Worm (Caenorhabditis elegans) whole organism, L3 larva: Measurements from ENCODE around the gene ccch-3.

Experiments used
- ZK546.5 ChIP-seq: sonication (generic microtip); optimal IDR thresholded peaks from 2 replicates; lab custom pipeline; 2017; ENCODE audit warnings: missing biosample characterization, missing genetic modification characterization
- ama-1 ChIP-seq: fragments of 150-350 bp; optimal IDR thresholded peaks from 2 replicates; lab custom pipeline; 2018
- ceh-82 ChIP-seq: fragments of 150-350 bp; optimal IDR thresholded peaks from 2 replicates; lab custom pipeline; 2014; ENCODE audit warnings: missing biosample characterization, missing genetic modification characterization
- daf-12 ChIP-seq: fragments of 150-350 bp; optimal IDR thresholded peaks from 2 replicates; lab custom pipeline; 2014; ENCODE audit warnings: missing biosample characterization, missing genetic modification reagents, missing genetic modification characterization
- elt-3 ChIP-seq, 3 experiments: fragments of 150-350 bp in 1 of 3; sonication (generic microtip) in 2 of 3; optimal IDR thresholded peaks; 2 replicates in 2 of 3; 4 replicates in 1 of 3; lab custom pipeline; 2014 to 2017; ENCODE audit warnings: missing biosample characterization in 3 of 3, missing genetic modification characterization in 3 of 3
- eor-1 ChIP-seq, 2 experiments: fragments of 150-350 bp; optimal IDR thresholded peaks; 2 replicates each; lab custom pipeline; 2014 to 2018; ENCODE audit warnings: missing biosample characterization in 2 of 2, missing genetic modification characterization in 2 of 2
- fkh-2 ChIP-seq: fragments of 150-350 bp; optimal IDR thresholded peaks from 2 replicates; lab custom pipeline; 2014; ENCODE audit warnings: missing biosample characterization, missing genetic modification reagents, missing genetic modification characterization
- mdl-1 ChIP-seq: fragments of 150-350 bp; optimal IDR thresholded peaks from 2 replicates; lab custom pipeline; 2014; ENCODE audit warnings: missing biosample characterization, missing genetic modification characterization
- nhr-11 ChIP-seq: fragments of 150-350 bp; optimal IDR thresholded peaks from 2 replicates; lab custom pipeline; 2014; ENCODE audit warnings: missing biosample characterization, missing genetic modification characterization
- nhr-237 ChIP-seq: fragments of 150-350 bp; optimal IDR thresholded peaks from 2 replicates; lab custom pipeline; 2014; ENCODE audit warnings: missing biosample characterization, missing genetic modification characterization
- pha-4 ChIP-seq: fragments of 150-350 bp; optimal IDR thresholded peaks from 2 replicates; lab custom pipeline; 2014; ENCODE audit warnings: missing biosample characterization, missing genetic modification reagents, missing genetic modification characterization

- TF ChIP-seq ZK546.5 (tag; lab: Kevin White, UChicago): no peak
- no peak for TF ChIP-seq ceh-82 (tag; lab: Kevin White, UChicago)
- no peak for TF ChIP-seq eor-1 (tag; optimal IDR thresholded peaks at IDR 0.05; lab: Kevin White, UChicago)
- TF ChIP-seq daf-12: no peak
- TF ChIP-seq nhr-237 (tag; lab: Kevin White, UChicago): no peak
- TF ChIP-seq nhr-11: no peak
- TF ChIP-seq mdl-1 (tag; lab: Kevin White, UChicago): no peak
- no peak for TF ChIP-seq elt-3 (tag; optimal IDR thresholded peaks at IDR 0.05; lab: Kevin White, UChicago)
- peak; percentile 46 for TF ChIP-seq pha-4 (tag; lab: Kevin White, UChicago)
- TF ChIP-seq fkh-2 (tag; lab: Kevin White, UChicago): no peak
- TF ChIP-seq ama-1 (lab: Kevin White, UChicago): no peak
These were observed at the start of gene ccch-3 for ce11 chrV:12659426-12659825.
